Fruit fly (Drosophila melanogaster): ENCODE data around the gene hwt.
A peak's percentile ranks its signal among the peaks of the same experiment; 100 is the strongest.

Gene hwt

dm6 chrX:12472244-12472736, 96.0 kb downstream of the hwt start (continued):
- peak; percentile 73 for TF ChIP-seq cato (GFP tag; optimal IDR thresholded peaks at IDR 0.05; ENCODE audit: borderline replicate concordance)
- peak; percentile 90 for TF ChIP-seq Ravus (GFP tag; IDR thresholded peaks at IDR 0.05)
- TF ChIP-seq CG3407 (GFP tag; optimal IDR thresholded peaks at IDR 0.05): peak; percentile 83
- peak; percentile 85 for TF ChIP-seq dimm (GFP tag; IDR thresholded peaks at IDR 0.05)
- peak; percentile 77 for TF ChIP-seq vfl (GFP tag; optimal IDR thresholded peaks at IDR 0.05)
- no peak for TF ChIP-seq Dref (GFP tag; IDR thresholded peaks at IDR 0.05)
- TF ChIP-seq schlank (tag; optimal IDR thresholded peaks at IDR 0.05): peak; percentile 92
- TF ChIP-seq CG18011 (GFP tag; optimal IDR thresholded peaks at IDR 0.05): peak; percentile 76
- TF ChIP-seq CG1529 (GFP tag; optimal IDR thresholded peaks at IDR 0.05): peak; percentile 84
- peak; percentile 85 for TF ChIP-seq ssp (GFP tag; IDR thresholded peaks at IDR 0.05)
- peak; percentile 96 for TF ChIP-seq CG11504 (tag; optimal IDR thresholded peaks at IDR 0.05)
- TF ChIP-seq lbe (GFP tag; optimal IDR thresholded peaks at IDR 0.05): peak; percentile 94
- peak; percentile 91 for TF ChIP-seq CG4424 (GFP tag; optimal IDR thresholded peaks at IDR 0.05)
- peak; percentile 97 for TF ChIP-seq CG12769 (tag; optimal IDR thresholded peaks at IDR 0.05)
- TF ChIP-seq so (GFP tag; IDR thresholded peaks at IDR 0.05): peak; percentile 93
- peak; percentile 91 for TF ChIP-seq CG13775 (GFP tag; optimal IDR thresholded peaks at IDR 0.05)
- TF ChIP-seq prd (optimal IDR thresholded peaks at IDR 0.05): no peak
- TF ChIP-seq prd (GFP tag; IDR thresholded peaks at IDR 0.05): peak; percentile 96
- no peak for TF ChIP-seq Dll (GFP tag; IDR thresholded peaks at IDR 0.05; ENCODE audit: partially characterized antibody)
- no peak for TF ChIP-seq Tbp (GFP tag; optimal IDR thresholded peaks at IDR 0.05)
- peak; percentile 71 for TF ChIP-seq CG2116 (GFP tag; optimal IDR thresholded peaks at IDR 0.05)
- TF ChIP-seq jumu (GFP tag; optimal IDR thresholded peaks at IDR 0.05): peak; percentile 36
- peak; percentile 78 for TF ChIP-seq mam (GFP tag; optimal IDR thresholded peaks at IDR 0.05)
- peak; percentile 94 for TF ChIP-seq tap (tag; optimal IDR thresholded peaks at IDR 0.05)
- no peak for TF ChIP-seq Sry-δ (GFP tag; optimal IDR thresholded peaks at IDR 0.05)
- peak; percentile 59 for TF ChIP-seq CG12744 (GFP tag; optimal IDR thresholded peaks at IDR 0.05)
- TF ChIP-seq Dbx (GFP tag; IDR thresholded peaks at IDR 0.05): peak; percentile 97
- peak; percentile 82 for TF ChIP-seq CG8359 (GFP tag; optimal IDR thresholded peaks at IDR 0.05; ENCODE audit: borderline replicate concordance)
- peak; percentile 98 for TF ChIP-seq Rfx (GFP tag; IDR thresholded peaks at IDR 0.05)
- peak; percentile 68; the same call in 1 of the 2 replicates for TF ChIP-seq CkIIα-i1 (GFP tag; IDR thresholded peaks at IDR 0.05)
- peak; percentile 94 for TF ChIP-seq CG11247 (GFP tag; IDR thresholded peaks at IDR 0.05)
- peak; percentile 94 for TF ChIP-seq unpg (GFP tag; optimal IDR thresholded peaks at IDR 0.05)
- peak; percentile 96 for TF ChIP-seq ranshi (GFP tag; IDR thresholded peaks at IDR 0.05)
- TF ChIP-seq inv (GFP tag; IDR thresholded peaks at IDR 0.05; ENCODE audit: partially characterized antibody): no peak
- peak; percentile 89 for TF ChIP-seq CG7357 (GFP tag; IDR thresholded peaks at IDR 0.05)
- peak; percentile 83 for TF ChIP-seq abd-A (tag; optimal IDR thresholded peaks at IDR 0.05)
- TF ChIP-seq Kr (GFP tag; optimal IDR thresholded peaks at IDR 0.05): no peak
- peak; percentile 87 for TF ChIP-seq Vsx1 (GFP tag; optimal IDR thresholded peaks at IDR 0.05)
- TF ChIP-seq zen2 (GFP tag; IDR thresholded peaks at IDR 0.05; ENCODE audit: partially characterized antibody): no peak
- peak; percentile 90 for TF ChIP-seq gce (GFP tag; IDR thresholded peaks at IDR 0.05)
- TF ChIP-seq CG2712 (tag; optimal IDR thresholded peaks at IDR 0.05): peak; percentile 96
- peak; percentile 93 for TF ChIP-seq fd3F (GFP tag; optimal IDR thresholded peaks at IDR 0.05)
- peak; percentile 84 for TF ChIP-seq CG6272 (GFP tag; IDR thresholded peaks at IDR 0.05)
- peak; percentile 92 for TF ChIP-seq B-H2 (GFP tag; optimal IDR thresholded peaks at IDR 0.05)
- TF ChIP-seq dm (GFP tag; optimal IDR thresholded peaks at IDR 0.05): no peak
- TF ChIP-seq Eip74EF (GFP tag; optimal IDR thresholded peaks at IDR 0.05): peak in 1 of 2 experiments; percentile 93
- TF ChIP-seq CG10543 (GFP tag; optimal IDR thresholded peaks at IDR 0.05): peak; percentile 95
- peak; percentile 94 for TF ChIP-seq Aef1 (GFP tag; IDR thresholded peaks at IDR 0.05)
- no peak for TF ChIP-seq CG4282 (GFP tag; optimal IDR thresholded peaks at IDR 0.05)
- peak; percentile 86 for TF ChIP-seq Poxn (GFP tag; IDR thresholded peaks at IDR 0.05)
- TF ChIP-seq CG1792 (GFP tag; optimal IDR thresholded peaks at IDR 0.05): peak; percentile 12
